Worm (Caenorhabditis elegans): ENCODE data around the gene sma-4.

sma-4 gene

DNA sequence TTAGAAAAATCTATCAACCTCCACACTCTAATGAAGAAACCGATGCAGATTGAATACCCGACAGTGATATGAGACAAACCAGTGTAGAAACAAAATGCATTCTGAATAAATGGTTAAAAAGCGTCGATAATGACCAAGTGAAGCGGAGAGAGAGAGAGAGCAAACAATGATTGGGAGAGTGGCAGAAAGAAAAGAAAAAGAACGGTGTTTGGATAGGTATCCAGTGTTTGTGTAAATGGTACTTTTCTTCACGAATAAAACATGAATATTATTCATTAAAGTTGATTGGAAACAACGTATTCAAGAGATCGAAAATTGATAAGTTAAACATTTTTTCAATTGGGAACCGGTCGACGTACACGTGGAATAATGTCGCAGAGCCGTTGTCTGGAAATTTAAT, 53.4 kb downstream of the sma-4 start, which contains the start of gene F01F1.15:
Gene F01F1.15 (minus strand): TSS at position 101 of the 400 bp plus-strand sequence.
- no peak for TF ChIP-seq nhr-84 (tag; optimal IDR thresholded peaks at IDR 0.05)
